Worm (Caenorhabditis elegans): ENCODE data around the gene Y105C5B.5.

Y105C5B.5 gene

ce11 chrIV:15931176-15931575 lies 30.2 kb upstream of the Y105C5B.5 start (continued):
- TF ChIP-seq K12H6.12 (tag; optimal IDR thresholded peaks at IDR 0.05) = peak; percentile 10
- TF ChIP-seq lin-54 (GFP tag; optimal IDR thresholded peaks at IDR 0.05) = peak; percentile 59
- TF ChIP-seq nfyb-1 (GFP tag; IDR thresholded peaks at IDR 0.05) = peak; percentile 67
- peak; percentile 17 for TF ChIP-seq mes-4 (tag; optimal IDR thresholded peaks at IDR 0.05)
- peak; percentile 58; the same call in 1 of the 2 replicates for TF ChIP-seq rcor-1 (GFP tag; IDR thresholded peaks at IDR 0.05)
- TF ChIP-seq B0019.2 (GFP tag; conservative IDR thresholded peaks at IDR 0.05) = 0 out of 2 replicates have a peak, but pooled peaks have one; percentile 7
- no peak for TF ChIP-seq pha-4 (tag; optimal IDR thresholded peaks at IDR 0.05)
- TF ChIP-seq aptf-3 (GFP tag; IDR thresholded peaks at IDR 0.05) = peak; percentile 84; the same call in 1 of the 2 replicates
- no peak for TF ChIP-seq ama-1 (optimal IDR thresholded peaks at IDR 0.05)
- peak in 1 of 2 experiments; percentile 66 for TF ChIP-seq ama-1 (GFP tag; optimal IDR thresholded peaks at IDR 0.05)
- TF ChIP-seq dpl-1 (GFP tag; optimal IDR thresholded peaks at IDR 0.05) = no peak
- TF ChIP-seq D2030.7 (GFP tag; IDR thresholded peaks at IDR 0.05) = peak; percentile 74
- no peak for TF ChIP-seq sptf-2 (GFP tag; optimal IDR thresholded peaks at IDR 0.05)
- TF ChIP-seq ceh-27 (GFP tag; optimal IDR thresholded peaks at IDR 0.05) = peak; percentile 97
- no peak for TF ChIP-seq nhr-27 (tag; optimal IDR thresholded peaks at IDR 0.05)
- no peak for TF ChIP-seq F52B5.7 (tag; optimal IDR thresholded peaks at IDR 0.05)
- no peak for TF ChIP-seq ztf-6 (GFP tag; IDR thresholded peaks at IDR 0.05)
- peak; percentile 14 for TF ChIP-seq somi-1 (GFP tag; optimal IDR thresholded peaks at IDR 0.05)
- no peak for TF ChIP-seq zfh-2 (GFP tag; conservative IDR thresholded peaks at IDR 0.05)
- no peak for TF ChIP-seq nfya-2 (GFP tag; IDR thresholded peaks at IDR 0.05)
- no peak for TF ChIP-seq T07F8.4 (tag; optimal IDR thresholded peaks at IDR 0.05)
- TF ChIP-seq lsl-1 (GFP tag; optimal IDR thresholded peaks at IDR 0.05) = no peak
- TF ChIP-seq ztf-26 (tag; optimal IDR thresholded peaks at IDR 0.05) = peak; percentile 63
- no peak for TF ChIP-seq madf-8 (GFP tag; conservative IDR thresholded peaks at IDR 0.05)
- TF ChIP-seq snpc-1.3 (tag; optimal IDR thresholded peaks at IDR 0.05; ENCODE audit: insufficient read depth) = peak; percentile 61
- peak in 1 of 2 experiments; percentile 7 for TF ChIP-seq let-607 (tag; optimal IDR thresholded peaks at IDR 0.05)
- TF ChIP-seq sdz-38 (tag; optimal IDR thresholded peaks at IDR 0.05) = no peak
- TF ChIP-seq athp-1 (tag; optimal IDR thresholded peaks at IDR 0.05) = peak; percentile 35
- no peak for TF ChIP-seq sea-2 (GFP tag; IDR thresholded peaks at IDR 0.05)
- peak; percentile 87 for TF ChIP-seq lin-26 (GFP tag; IDR thresholded peaks at IDR 0.05)
- no peak for TF ChIP-seq nhr-120 (GFP tag; IDR thresholded peaks at IDR 0.05)
- TF ChIP-seq Y67H2A.10 (GFP tag; conservative IDR thresholded peaks at IDR 0.05) = no peak
- TF ChIP-seq hlh-12 (tag; optimal IDR thresholded peaks at IDR 0.05) = no peak
- TF ChIP-seq ceh-58 (GFP tag; IDR thresholded peaks at IDR 0.05) = no peak
- peak in 1 of 2 experiments; percentile 70 for TF ChIP-seq rec-8 (tag; optimal IDR thresholded peaks at IDR 0.05)
- TF ChIP-seq hsf-1 (GFP tag; IDR thresholded peaks at IDR 0.05) = peak; percentile 79
- no peak for TF ChIP-seq egl-18 (GFP tag; IDR thresholded peaks at IDR 0.05)
- no peak for TF ChIP-seq F22D6.2 (tag; optimal IDR thresholded peaks at IDR 0.05)
- TF ChIP-seq F37B4.10 (GFP tag; IDR thresholded peaks at IDR 0.05) = no peak
- peak; percentile 40; the same call in 1 of the 2 replicates for TF ChIP-seq K11D2.4 (GFP tag; IDR thresholded peaks at IDR 0.05)
- 0 out of 2 replicates have a peak, but pooled peaks have one; percentile 33 for TF ChIP-seq cebp-1 (GFP tag; IDR thresholded peaks at IDR 0.05)
- no peak for TF ChIP-seq cebp-1 (tag; optimal IDR thresholded peaks at IDR 0.05)
- TF ChIP-seq attf-5 (GFP tag; optimal IDR thresholded peaks at IDR 0.05) = peak; percentile 15
- 0 out of 2 replicates have a peak, but pooled peaks have one; percentile 14 for TF ChIP-seq mcd-1 (GFP tag; IDR thresholded peaks at IDR 0.05)
- no peak for TF ChIP-seq C06A6.2 (GFP tag; conservative IDR thresholded peaks at IDR 0.05)
- peak; percentile 78 for TF ChIP-seq zim-3 (tag; optimal IDR thresholded peaks at IDR 0.05)
- peak; percentile 56 for TF ChIP-seq tlf-1 (GFP tag; optimal IDR thresholded peaks at IDR 0.05)
- TF ChIP-seq F57C9.4 (tag; optimal IDR thresholded peaks at IDR 0.05) = no peak
- no peak for TF ChIP-seq chd-7 (tag; optimal IDR thresholded peaks at IDR 0.05)

Measured in whole organism, young adult.